Worm (Caenorhabditis elegans) whole organism, late embryonic: Measurements from ENCODE around the gene C05G5.5.

Experiments used
- C38D4.7 ChIP-seq: fragments of 200-800 bp; sonication (Bioruptor generic); optimal IDR thresholded peaks from 2 replicates; lab custom pipeline; 2018; ENCODE audit warnings: mild to moderate bottlenecking, missing genetic modification characterization, moderate library complexity, missing compliant biosample characterization
- K02D7.2 ChIP-seq: sonication (generic microtip); optimal IDR thresholded peaks from 2 replicates; lab custom pipeline; 2017; ENCODE audit warnings: mild to moderate bottlenecking, missing genetic modification characterization, missing compliant biosample characterization
- K09A11.1 ChIP-seq: sonication (generic microtip); optimal IDR thresholded peaks from 2 replicates; lab custom pipeline; 2017; ENCODE audit warnings: antibody characterized with exemption, mild to moderate bottlenecking, missing genetic modification characterization, missing compliant biosample characterization; ENCODE audit not compliant: insufficient read depth
- ahr-1 ChIP-seq: sonication (generic microtip); optimal IDR thresholded peaks from 2 replicates; lab custom pipeline; 2016; ENCODE audit warnings: missing genetic modification characterization, missing compliant biosample characterization
- ceh-14 ChIP-seq: sonication (generic microtip); optimal IDR thresholded peaks from 2 replicates; lab custom pipeline; 2016; ENCODE audit warnings: missing genotype, missing genetic modification characterization, missing compliant biosample characterization
- ceh-18 ChIP-seq: sonication (generic microtip); optimal IDR thresholded peaks from 2 replicates; lab custom pipeline; 2016; ENCODE audit warnings: missing genetic modification characterization, missing compliant biosample characterization
- ceh-19 ChIP-seq: fragments of 200-800 bp; sonication (Bioruptor generic); optimal IDR thresholded peaks from 2 replicates; lab custom pipeline; 2018; ENCODE audit warnings: mild to moderate bottlenecking, missing genetic modification characterization, missing compliant biosample characterization
- ceh-2 ChIP-seq: sonication (generic microtip); optimal IDR thresholded peaks from 2 replicates; lab custom pipeline; 2016; ENCODE audit warnings: missing genotype, missing genetic modification characterization, missing compliant biosample characterization
- ceh-22 ChIP-seq: sonication (generic microtip); optimal IDR thresholded peaks from 2 replicates; lab custom pipeline; 2017; ENCODE audit warnings: missing biosample characterization, missing genetic modification characterization
- ceh-30 ChIP-seq: fragments of 150-350 bp; optimal IDR thresholded peaks from 2 replicates; lab custom pipeline; 2014; ENCODE audit warnings: missing biosample characterization, missing genetic modification characterization
- ceh-31 ChIP-seq: sonication (generic microtip); optimal IDR thresholded peaks from 2 replicates; lab custom pipeline; 2016; ENCODE audit warnings: missing genetic modification characterization, missing compliant biosample characterization
- ceh-48 ChIP-seq: sonication (generic microtip); optimal IDR thresholded peaks from 2 replicates; lab custom pipeline; 2016; ENCODE audit warnings: missing genetic modification characterization, inconsistent platforms, missing compliant biosample characterization
- dve-1 ChIP-seq: sonication (generic microtip); optimal IDR thresholded peaks from 2 replicates; lab custom pipeline; 2017; ENCODE audit warnings: antibody characterized with exemption, mild to moderate bottlenecking, missing genetic modification characterization, missing compliant biosample characterization
- eyg-1 ChIP-seq: sonication (generic microtip); optimal IDR thresholded peaks from 2 replicates; lab custom pipeline; 2016; ENCODE audit warnings: missing genotype, missing genetic modification characterization, missing compliant biosample characterization
- gmeb-2 ChIP-seq: sonication (generic microtip); optimal IDR thresholded peaks from 2 replicates; lab custom pipeline; 2016; ENCODE audit warnings: missing genetic modification characterization, inconsistent platforms, missing compliant biosample characterization
- hlh-13 ChIP-seq: fragments of 200-800 bp; sonication (Bioruptor generic); optimal IDR thresholded peaks from 2 replicates; lab custom pipeline; 2018; ENCODE audit warnings: mild to moderate bottlenecking, missing genetic modification characterization, missing compliant biosample characterization
- hlh-6 ChIP-seq: sonication (generic microtip); optimal IDR thresholded peaks from 2 replicates; lab custom pipeline; 2016; ENCODE audit warnings: missing genotype, missing genetic modification characterization, missing compliant biosample characterization
- pag-3 ChIP-seq: sonication (generic microtip); optimal IDR thresholded peaks from 2 replicates; lab custom pipeline; 2016; ENCODE audit warnings: missing compliant biosample characterization, missing genetic modification characterization, borderline replicate concordance
- pat-9 ChIP-seq: fragments of 200-800 bp; sonication (Bioruptor generic); optimal IDR thresholded peaks from 2 replicates; lab custom pipeline; 2018; ENCODE audit warnings: mild to moderate bottlenecking, missing genetic modification characterization, moderate library complexity, missing compliant biosample characterization
- pax-1 ChIP-seq: fragments of 150-350 bp; optimal IDR thresholded peaks from 2 replicates; lab custom pipeline; 2014; ENCODE audit warnings: missing biosample characterization, missing genetic modification characterization
- pha-4 ChIP-seq: fragments of 150-350 bp; optimal IDR thresholded peaks from 2 replicates; lab custom pipeline; 2018; ENCODE audit warnings: missing biosample characterization, missing genetic modification reagents, missing genetic modification characterization
- pqm-1 ChIP-seq: sonication (generic microtip); optimal IDR thresholded peaks from 2 replicates; lab custom pipeline; 2016; ENCODE audit warnings: missing genetic modification characterization, missing compliant biosample characterization
- sdc-2 ChIP-seq: sonication (generic microtip); optimal IDR thresholded peaks from 2 replicates; lab custom pipeline; 2016; ENCODE audit warnings: missing genotype, missing genetic modification characterization, missing compliant biosample characterization
- sox-2 ChIP-seq: fragments of 200-800 bp; sonication (Bioruptor generic); IDR thresholded peaks from 2 replicates; pipeline ENCODE4 v1.3.6; 2022; ENCODE audit warnings: missing genetic modification reagents, missing genetic modification characterization, missing compliant biosample characterization
- syd-9 ChIP-seq: sonication (generic microtip); optimal IDR thresholded peaks from 2 replicates; lab custom pipeline; 2016; ENCODE audit warnings: mild to moderate bottlenecking, missing genetic modification characterization, moderate library complexity, missing compliant biosample characterization
- ttx-3 ChIP-seq: sonication (generic microtip); optimal IDR thresholded peaks from 2 replicates; lab custom pipeline; 2016; ENCODE audit warnings: missing genetic modification reagents, missing genetic modification characterization, missing compliant biosample characterization
- unc-42 ChIP-seq: sonication (generic microtip); optimal IDR thresholded peaks from 2 replicates; lab custom pipeline; 2016; ENCODE audit warnings: missing genotype, missing genetic modification characterization, missing compliant biosample characterization
- unc-55 ChIP-seq: sonication (generic microtip); optimal IDR thresholded peaks from 2 replicates; lab custom pipeline; 2017; ENCODE audit warnings: missing biosample characterization, missing genetic modification reagents, missing genetic modification characterization
- unc-86 ChIP-seq: sonication (generic microtip); optimal IDR thresholded peaks from 2 replicates; lab custom pipeline; 2016; ENCODE audit warnings: missing genetic modification characterization, missing compliant biosample characterization
- zip-5 ChIP-seq: sonication (generic microtip); optimal IDR thresholded peaks from 2 replicates; lab custom pipeline; 2016; ENCODE audit warnings: missing genetic modification characterization, missing compliant biosample characterization

Gene C05G5.5

ce11 chrX:14740019-14740418 is 20.9 kb downstream of the C05G5.5 start, which contains the start of gene C05G5.1:
TSS of gene C05G5.1 (minus strand) at chrX:14740119.
- TF ChIP-seq pax-1 (tag; lab: Kevin White, UChicago) (no peak), ceh-31 (no peak), ttx-3 (tag; lab: Kevin White, UChicago) (no peak), ahr-1 (tag; lab: Kevin White, UChicago) (no peak), sox-2 (GFP tag; lab: Robert Waterston, UW) (no peak), ceh-48 (no peak), unc-42 (tag; lab: Kevin White, UChicago) (no peak), zip-5 (tag; lab: Kevin White, UChicago) (no peak), hlh-6 (tag; lab: Kevin White, UChicago) (no peak), unc-86 (tag; lab: Kevin White, UChicago) (no peak), ceh-14 (tag; lab: Kevin White, UChicago) (no peak), pat-9 (tag; lab: Kevin White, UChicago) (no peak), C38D4.7 (no peak), sdc-2 (no peak), syd-9 (tag; lab: Kevin White, UChicago) (no peak), hlh-13 (no peak), K09A11.1 (no peak), unc-55 (GFP tag; lab: Kevin White, UChicago) (no peak), ceh-22 (no peak)
- TF ChIP-seq, all 69 proteins: peak for 0

- TF ChIP-seq ceh-30 (tag; lab: Kevin White, UChicago) (no peak), eyg-1 (tag; lab: Kevin White, UChicago) (no peak), pat-9 (tag; lab: Kevin White, UChicago) (no peak), zip-5 (tag; lab: Kevin White, UChicago) (no peak), ahr-1 (tag; lab: Kevin White, UChicago) (no peak), unc-55 (GFP tag; lab: Kevin White, UChicago) (no peak), sox-2 (GFP tag; lab: Robert Waterston, UW) (no peak), dve-1 (tag; lab: Kevin White, UChicago) (no peak)
Measured at ce11 chrX:14739466-14739865, 21.5 kb downstream of the C05G5.5 start.

- TF ChIP-seq K09A11.1 = no peak
- no peak for TF ChIP-seq pha-4 (tag; lab: Kevin White, UChicago)
- no peak for TF ChIP-seq ceh-2 (tag; lab: Kevin White, UChicago)
- no peak for TF ChIP-seq ceh-19 (GFP tag; lab: Kevin White, UChicago)
Measured at ce11 chrX:14737623-14738022, 23.3 kb downstream of the C05G5.5 start.

ce11 chrX:14736955-14737621 is 23.8 kb downstream of the C05G5.5 start:
- TF ChIP-seq pag-3 (tag; lab: Kevin White, UChicago) (no peak), K09A11.1 (no peak)
- TF ChIP-seq, all 69 proteins: peak for 0

- TF ChIP-seq K02D7.2 (tag; lab: Kevin White, UChicago) (no peak), gmeb-2 (tag; lab: Kevin White, UChicago) (no peak)
- TF ChIP-seq, all 69 proteins: peak for 0
Measured at ce11 chrX:14736220-14736619, 24.7 kb downstream of the C05G5.5 start.

- TF ChIP-seq ceh-18 = peak; percentile 49
- no peak for TF ChIP-seq pqm-1
Measured at ce11 chrX:14731828-14732331, 29.0 kb downstream of the C05G5.5 start, which contains the start of gene F33C8.4. TSS of gene F33C8.4 (plus strand) at chrX:14732281.
